Worm (Caenorhabditis elegans) whole organism, early embryonic: Measurements from ENCODE around the gene mspn-1.

Experiments
- F13C5.2 ChIP-seq: sonication (generic microtip); optimal IDR thresholded peaks from 2 replicates; lab custom pipeline; 2017; ENCODE audit warnings: mild to moderate bottlenecking, missing genetic modification characterization, inconsistent platforms, missing compliant biosample characterization
- aly-1 ChIP-seq: sonication (generic microtip); optimal IDR thresholded peaks from 2 replicates; lab custom pipeline; 2016; ENCODE audit warnings: missing genetic modification characterization, missing compliant biosample characterization
- ama-1 ChIP-seq: fragments of 150-350 bp; optimal IDR thresholded peaks from 2 replicates; lab custom pipeline; 2014
- ceh-36 ChIP-seq: sonication (generic microtip); optimal IDR thresholded peaks from 2 replicates; lab custom pipeline; 2016; ENCODE audit warnings: missing genetic modification characterization, inconsistent platforms, missing compliant biosample characterization
- ets-7 ChIP-seq: sonication (generic microtip); optimal IDR thresholded peaks from 2 replicates; lab custom pipeline; 2016; ENCODE audit warnings: missing genotype, missing genetic modification characterization, missing compliant biosample characterization
- flt-1 ChIP-seq: fragments of 200-800 bp; sonication (Bioruptor generic); IDR thresholded peaks from 2 replicates; pipeline ENCODE4 v1.3.6; 2022; ENCODE audit warnings: missing genetic modification characterization, missing compliant biosample characterization
- hmbx-1 ChIP-seq: sonication (generic microtip); optimal IDR thresholded peaks from 2 replicates; lab custom pipeline; 2016; ENCODE audit warnings: mild to moderate bottlenecking, missing genetic modification characterization, missing compliant biosample characterization
- hnd-1 ChIP-seq: sonication (generic microtip); optimal IDR thresholded peaks from 2 replicates; lab custom pipeline; 2016; ENCODE audit warnings: missing genetic modification characterization, missing compliant biosample characterization
- pes-1 ChIP-seq: fragments of 200-800 bp; sonication (Bioruptor generic); IDR thresholded peaks from 2 replicates; pipeline ENCODE4 v1.3.6; 2022; ENCODE audit warnings: missing genetic modification reagents, missing genetic modification characterization, missing compliant biosample characterization
- sea-1 ChIP-seq: fragments of 200-800 bp; sonication (Bioruptor generic); conservative IDR thresholded peaks from 2 replicates; pipeline ENCODE4 v1.3.6; 2022; ENCODE audit warnings: missing genetic modification characterization, missing compliant biosample characterization
- tbx-11 ChIP-seq: fragments of 200-800 bp; sonication (Bioruptor generic); IDR thresholded peaks from 2 replicates; pipeline ENCODE4 v1.3.6; 2022; ENCODE audit warnings: missing genetic modification characterization, missing compliant biosample characterization
- tbx-37 ChIP-seq: fragments of 200-800 bp; sonication (Bioruptor generic); conservative IDR thresholded peaks from 2 replicates; pipeline ENCODE4 v1.3.6; 2022; ENCODE audit warnings: missing genetic modification reagents, missing genetic modification characterization, missing compliant biosample characterization
- tra-4 ChIP-seq: sonication (generic microtip); optimal IDR thresholded peaks from 2 replicates; lab custom pipeline; 2017; ENCODE audit warnings: missing genetic modification characterization, missing compliant biosample characterization

DNA sequence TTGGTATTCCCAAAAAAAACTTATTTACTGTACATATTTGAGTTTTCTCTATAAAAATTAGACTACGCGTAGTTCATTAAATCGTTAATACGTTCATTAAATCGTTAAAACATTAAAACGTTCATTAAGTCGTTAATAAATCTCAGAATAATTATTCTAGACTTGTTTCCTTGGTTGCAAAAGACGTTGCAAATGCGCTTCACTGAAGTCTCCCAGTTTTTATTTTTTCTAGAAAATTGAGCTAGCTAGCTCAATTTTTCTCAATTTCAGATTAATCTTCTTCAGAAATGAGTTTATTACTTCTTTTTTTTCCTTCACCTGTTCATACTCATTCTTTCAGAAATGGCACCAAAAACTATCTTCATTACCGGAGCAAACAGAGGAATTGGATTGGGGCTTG lies 32.9 kb upstream of the mspn-1 start:
- no peak for TF ChIP-seq sea-1
- no peak for TF ChIP-seq ceh-36
- no peak for TF ChIP-seq ama-1 (lab: Kevin White, UChicago)
- no peak for TF ChIP-seq F13C5.2
- TF ChIP-seq tra-4 (tag; lab: Kevin White, UChicago), result no peak
- TF ChIP-seq aly-1, result no peak
- no peak for TF ChIP-seq tbx-37 (GFP tag; lab: Robert Waterston, UW)
- TF ChIP-seq flt-1 (GFP tag; lab: Robert Waterston, UW), result no peak
- TF ChIP-seq pes-1 (GFP tag; lab: Robert Waterston, UW), result no peak
- no peak for TF ChIP-seq tbx-11 (GFP tag; lab: Robert Waterston, UW)
- TF ChIP-seq hnd-1 (tag; lab: Kevin White, UChicago), result no peak
- no peak for TF ChIP-seq ets-7 (tag; lab: Kevin White, UChicago)
- TF ChIP-seq hmbx-1 (tag; lab: Kevin White, UChicago), result no peak
